Worm (Caenorhabditis elegans) whole organism, young adult: ENCODE data around the gene W06G6.20.

Source experiments
- C06A6.2 ChIP-seq: fragments of 200-800 bp; sonication (Bioruptor generic); conservative IDR thresholded peaks from 2 replicates; pipeline ENCODE4 v1.3.6; 2022; ENCODE audit warnings: missing genetic modification characterization, missing compliant biosample characterization
- unc-130 ChIP-seq: sonication (generic microtip); optimal IDR thresholded peaks from 2 replicates; lab custom pipeline; 2016; ENCODE audit warnings: missing genetic modification reagents, missing genetic modification characterization, missing compliant biosample characterization

DNA sequence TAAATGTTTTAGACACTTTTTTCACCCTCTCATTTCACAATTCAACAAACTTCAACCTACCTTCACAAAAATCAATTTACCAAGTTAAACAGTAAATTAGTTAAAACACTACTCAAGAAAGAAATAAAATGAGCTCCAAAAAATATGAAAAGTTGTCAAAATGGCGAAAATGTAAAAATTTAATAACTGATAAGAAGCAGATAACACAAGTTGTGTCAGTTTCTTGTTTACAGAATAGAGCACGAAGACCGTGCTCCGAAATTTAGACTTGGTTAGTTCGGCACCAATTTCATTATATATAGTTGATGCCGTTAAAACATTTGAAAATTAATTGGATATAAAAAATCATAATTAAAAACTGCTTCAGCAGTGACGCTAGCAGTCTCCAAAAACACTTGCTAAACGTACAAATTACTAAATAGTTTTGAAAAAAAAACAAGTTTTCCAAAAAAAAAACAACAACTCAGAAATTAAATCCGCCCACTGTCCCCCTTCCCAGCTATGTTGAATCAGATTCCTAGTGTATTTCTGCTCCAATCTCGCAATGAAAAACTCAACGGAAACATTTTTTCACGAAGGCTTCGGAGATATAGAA lies 37.3 kb downstream of the W06G6.20 start, which contains the start of gene srw-54:
- TF ChIP-seq C06A6.2 (GFP tag; lab: Robert Waterston, UW) (no peak), unc-130 (GFP tag; lab: Kevin White, UChicago) (no peak)
